Fruit fly (Drosophila melanogaster) ovary, adult (tissue): ENCODE data around the gene CG14431.

Experiments used
- CG17801 ChIP-seq: fragments of 200-800 bp; optimal IDR thresholded peaks from 2 replicates; lab custom pipeline; 2019; ENCODE audit warnings: missing biosample characterization, mild to moderate bottlenecking, missing genetic modification characterization, moderate library complexity; ENCODE audit not compliant: partially characterized antibody

CG14431 gene

dm6 chrX:6868629-6869579, 39.2 kb upstream of the CG14431 start:
- no peak for TF ChIP-seq CG17801 (GFP tag; lab: Kevin White, UChicago)

DNA sequence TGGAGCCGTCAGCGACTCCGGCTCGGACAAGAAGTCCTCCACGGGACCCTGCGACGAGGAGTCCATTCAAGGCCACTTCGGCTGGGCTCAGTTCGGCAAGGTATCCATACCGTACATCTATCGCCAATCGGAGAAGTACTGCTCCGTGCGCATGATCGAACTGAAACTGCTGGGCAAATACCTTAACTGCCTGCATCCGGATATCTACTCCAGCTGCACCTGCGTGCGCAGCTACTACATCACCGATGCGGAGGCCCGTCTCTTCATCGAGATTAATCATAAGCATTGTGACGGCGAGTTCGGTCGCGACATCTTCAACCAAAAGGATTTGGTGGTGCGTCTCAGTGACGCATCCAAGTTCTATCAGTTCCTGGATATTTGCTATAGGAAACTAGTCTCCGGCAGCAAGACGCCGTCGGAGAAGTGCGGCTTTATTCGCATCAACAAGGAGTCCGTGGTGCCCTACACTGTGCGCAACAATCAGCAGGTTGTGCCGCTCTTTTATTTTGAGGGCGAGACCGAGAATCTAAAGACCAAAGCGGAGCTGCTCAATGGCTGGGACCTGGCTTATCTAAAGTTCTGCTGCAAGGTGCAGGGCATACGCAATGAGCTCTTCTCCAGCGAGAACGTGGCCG, 38.2 kb upstream of the CG14431 start:
- TF ChIP-seq CG17801 (GFP tag; lab: Kevin White, UChicago) = no peak

DNA sequence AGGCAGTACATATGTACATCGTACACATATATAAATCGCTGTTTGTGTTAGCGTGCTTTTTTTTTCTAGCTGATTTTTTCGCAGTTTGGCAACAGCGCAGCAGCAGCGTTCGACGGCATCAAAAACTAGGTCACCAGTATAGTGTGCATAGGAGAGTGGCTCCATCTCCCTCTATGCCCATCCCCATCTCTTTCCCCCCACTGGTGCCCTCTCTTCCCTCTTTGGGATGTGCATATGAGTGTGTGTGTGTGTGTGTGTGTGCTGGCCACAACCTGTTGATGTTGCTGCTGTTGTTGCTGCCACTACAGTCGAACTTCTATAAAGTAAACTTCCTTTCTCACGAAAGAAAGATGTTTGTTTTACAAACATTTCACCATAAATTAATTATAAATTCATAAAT, 36.3 kb upstream of the CG14431 start:
- TF ChIP-seq CG17801 (GFP tag; lab: Kevin White, UChicago) = no peak

DNA sequence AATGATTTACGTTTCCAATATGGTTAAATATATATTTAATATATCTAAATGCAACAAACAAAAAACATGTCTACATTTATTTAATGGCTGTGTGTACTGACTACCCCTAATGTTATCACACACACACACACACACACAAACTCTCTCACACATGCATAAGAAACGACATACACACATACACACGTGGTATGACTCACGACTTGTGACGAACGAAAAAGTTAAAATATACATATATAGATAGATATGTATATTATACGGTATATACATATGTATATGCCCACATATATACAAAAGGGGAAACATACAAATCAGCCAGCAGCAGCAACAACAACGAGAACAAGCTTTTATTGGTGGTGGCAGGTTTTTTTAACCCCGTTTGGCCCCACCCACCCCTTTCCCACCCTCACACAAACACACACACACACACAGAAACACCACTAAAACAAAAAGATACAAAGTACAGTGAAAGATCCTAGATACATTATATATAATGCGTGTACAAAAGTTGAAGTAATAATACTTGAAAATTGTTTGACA, 33.1 kb upstream of the CG14431 start:
- peak; percentile 10 for TF ChIP-seq CG17801 (GFP tag; lab: Kevin White, UChicago)

DNA sequence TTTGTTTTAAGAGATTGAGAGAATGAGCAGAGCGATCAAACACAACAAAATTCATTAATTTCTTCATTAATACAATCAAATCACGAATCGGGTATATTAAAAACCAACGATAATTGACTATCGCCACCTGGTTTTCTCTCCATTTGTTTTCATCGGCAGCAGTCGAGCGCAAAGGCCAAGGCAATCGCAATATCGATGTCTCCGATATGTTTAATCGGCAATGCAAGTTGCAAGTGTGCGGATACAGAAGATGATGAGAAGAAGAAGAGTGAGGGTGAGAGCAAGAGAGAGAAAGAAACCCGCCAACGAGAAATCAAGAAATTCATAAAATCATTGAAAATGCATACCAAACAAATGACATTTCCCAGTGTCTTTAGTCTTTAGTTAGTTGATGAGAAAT, 32.3 kb upstream of the CG14431 start:
- TF ChIP-seq CG17801 (GFP tag; lab: Kevin White, UChicago) = no peak

- no peak for TF ChIP-seq CG17801 (GFP tag; lab: Kevin White, UChicago)
These were observed 31.7 kb upstream of the CG14431 start for dm6 chrX:6876343-6876742.

- no peak for TF ChIP-seq CG17801 (GFP tag; lab: Kevin White, UChicago)
These were observed 9.9 kb upstream of the CG14431 start for dm6 chrX:6898147-6898546.

DNA sequence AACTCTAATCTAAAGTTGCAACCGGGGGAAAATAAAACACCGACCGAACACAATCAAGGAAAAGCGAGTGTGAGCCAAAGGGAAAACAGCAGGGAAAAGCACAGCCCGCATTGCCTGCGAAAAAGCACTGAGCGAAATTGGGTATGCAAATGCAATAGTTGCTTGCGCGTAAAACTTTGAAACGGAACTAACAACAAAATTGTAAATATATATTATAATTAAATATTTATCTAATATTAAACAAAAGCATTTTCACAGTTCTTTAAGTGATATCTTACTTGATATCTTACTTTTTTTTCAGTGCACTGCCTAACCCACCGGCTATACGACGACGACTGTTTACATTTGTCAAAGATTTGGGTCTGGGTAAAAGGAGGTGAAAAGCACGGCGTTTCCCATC, 1.4 kb upstream of the CG14431 start:
- TF ChIP-seq CG17801 (GFP tag; lab: Kevin White, UChicago) = no peak

DNA sequence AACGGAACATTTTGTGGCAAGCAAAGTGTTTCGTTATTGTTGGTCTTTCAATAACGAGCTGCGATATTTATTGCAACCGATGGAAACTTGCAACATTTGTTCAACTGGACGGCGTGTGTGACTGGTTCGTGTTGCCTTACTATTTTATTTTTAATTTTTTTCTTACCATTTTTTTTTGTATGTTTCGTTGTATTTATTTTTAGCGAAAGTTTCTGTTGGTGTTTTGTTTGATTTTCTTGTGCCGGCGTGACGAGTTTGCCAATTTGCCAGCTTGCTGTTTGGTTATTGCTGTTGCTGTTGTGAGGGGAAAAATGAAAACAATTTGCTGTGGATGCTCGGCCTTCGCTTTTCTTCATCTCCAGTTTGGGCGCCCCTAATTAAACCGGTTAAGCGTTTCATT, 1.1 kb downstream of the CG14431 start:
- TF ChIP-seq CG17801 (GFP tag; lab: Kevin White, UChicago) = no peak

DNA sequence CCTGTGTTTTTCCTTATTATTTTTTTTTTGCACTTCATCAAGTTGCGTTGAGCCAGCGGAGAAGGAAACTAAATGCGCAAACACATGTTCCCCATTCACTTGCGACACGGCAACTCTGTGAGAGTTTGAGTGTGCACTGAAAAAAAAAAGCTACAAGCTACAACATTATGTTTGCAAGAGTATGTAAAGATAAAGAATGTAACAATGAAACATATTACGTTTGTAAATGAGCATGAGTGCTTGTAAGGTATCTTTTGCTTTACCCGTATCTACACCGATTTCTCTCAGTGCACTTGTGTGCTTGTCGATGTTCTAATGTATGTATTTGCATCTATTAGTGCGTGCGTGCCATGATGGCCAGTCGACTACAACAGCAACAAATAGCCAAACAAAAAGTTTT, 4.2 kb downstream of the CG14431 start:
- no peak for TF ChIP-seq CG17801 (GFP tag; lab: Kevin White, UChicago)

DNA sequence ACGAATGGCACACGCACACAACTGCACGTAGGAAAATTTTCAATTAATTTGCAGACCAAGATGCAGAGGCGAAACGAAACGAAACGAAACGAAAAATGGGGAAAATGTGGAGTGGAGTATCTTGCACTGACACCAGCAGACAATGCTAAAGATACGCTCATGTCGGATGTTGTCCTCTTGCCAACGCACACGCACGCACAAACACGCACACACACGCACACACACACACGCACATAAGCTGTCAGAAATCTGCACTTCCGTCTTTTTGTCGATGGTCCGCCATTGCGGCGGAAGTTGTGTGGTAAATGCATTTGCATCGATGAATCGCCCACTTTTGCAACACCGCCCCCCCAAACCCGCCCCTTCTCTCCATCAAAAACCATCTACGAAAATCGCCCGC, 21.0 kb downstream of the CG14431 start:
- no peak for TF ChIP-seq CG17801 (GFP tag; lab: Kevin White, UChicago)

DNA sequence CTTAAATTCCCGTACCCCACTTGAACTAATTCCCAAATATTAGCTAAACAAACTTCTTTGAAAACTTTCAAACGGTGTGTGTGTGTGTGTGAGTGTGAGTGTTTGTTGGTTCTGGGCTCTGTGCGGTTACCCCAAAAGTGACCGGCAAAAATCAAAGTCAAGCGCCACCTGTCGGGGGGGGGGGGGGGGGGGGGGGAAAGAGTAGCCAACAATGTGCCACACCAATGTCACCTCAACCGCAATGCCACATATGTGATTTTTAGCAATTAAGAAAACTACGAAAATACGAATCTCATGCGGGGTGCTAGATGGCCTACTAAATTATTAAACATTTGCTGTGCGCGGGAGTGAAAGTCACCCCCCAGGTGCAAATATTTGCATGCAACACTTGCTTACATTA, 25.7 kb downstream of the CG14431 start:
- no peak for TF ChIP-seq CG17801 (GFP tag; lab: Kevin White, UChicago)

DNA sequence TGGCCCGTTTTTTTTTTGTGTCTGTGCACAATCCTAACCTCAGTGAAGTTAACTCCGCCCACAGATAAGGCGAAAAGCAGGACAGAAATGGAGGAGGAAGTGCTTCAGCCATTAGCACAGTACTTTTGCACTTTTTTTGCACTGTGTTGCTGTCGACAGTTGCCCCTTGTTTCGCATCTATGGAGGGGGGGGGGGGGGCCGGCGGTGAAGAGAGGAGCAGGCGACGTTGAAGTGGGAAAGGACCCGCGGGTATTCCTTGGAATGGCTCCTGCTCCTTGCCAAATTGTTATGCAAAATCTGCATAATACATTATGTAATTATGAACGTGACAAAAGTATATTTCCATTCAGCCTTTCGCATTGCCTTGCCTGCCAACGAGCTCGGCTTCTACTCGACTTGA, 28.8 kb downstream of the CG14431 start:
- TF ChIP-seq CG17801 (GFP tag; lab: Kevin White, UChicago) = no peak

- no peak for TF ChIP-seq CG17801 (GFP tag; lab: Kevin White, UChicago)
These were observed 29.3 kb downstream of the CG14431 start for dm6 chrX:6937417-6937816.

DNA sequence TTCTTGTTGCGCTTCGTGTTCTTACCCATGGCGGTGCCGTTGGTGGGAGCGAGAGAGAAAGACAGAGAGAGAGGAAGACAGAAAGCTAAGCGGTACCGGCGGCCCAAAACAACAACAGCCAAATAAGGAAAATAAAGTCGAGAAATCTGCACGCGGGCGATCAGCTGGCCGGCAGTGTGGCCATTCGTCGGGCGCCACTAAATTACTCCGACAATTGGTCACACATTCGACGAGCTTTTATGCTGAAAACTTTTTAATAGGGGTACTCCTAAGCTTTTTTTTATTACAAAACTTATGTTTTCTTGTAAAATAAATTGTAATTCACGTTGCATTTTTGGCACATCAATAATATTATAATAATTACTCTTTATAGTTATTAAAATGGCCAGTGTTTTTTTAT, 60.5 kb downstream of the CG14431 start, which contains the start of gene Setd3:
Setd3 (minus strand) TSS at position 187 of the 400 bp plus-strand sequence.
- peak; percentile 17 for TF ChIP-seq CG17801 (GFP tag; lab: Kevin White, UChicago)
